Fruit fly (Drosophila melanogaster): ENCODE results near the gene Nnk.

dm6 chr3R:17776104-17776589 lies 28.9 kb downstream of the Nnk start:
- TF ChIP-seq lola (GFP tag; optimal IDR thresholded peaks at IDR 0.05) (no peak), OdsH (GFP tag; optimal IDR thresholded peaks at IDR 0.05) (no peak), N (GFP tag; optimal IDR thresholded peaks at IDR 0.05) (no peak), Jra (GFP tag; optimal IDR thresholded peaks at IDR 0.05) (no peak), Dif (GFP tag; optimal IDR thresholded peaks at IDR 0.05; ENCODE audit: partially characterized antibody) (no peak), brk (GFP tag; optimal IDR thresholded peaks at IDR 0.05) (no peak)
